Worm (Caenorhabditis elegans): ENCODE data around the gene F38A6.4.

- TF ChIP-seq aly-2 (tag; optimal IDR thresholded peaks at IDR 0.05), result no peak
- no peak for TF ChIP-seq nhr-77 (tag; optimal IDR thresholded peaks at IDR 0.05)
- TF ChIP-seq nhr-76 (tag; optimal IDR thresholded peaks at IDR 0.05), result no peak
- no peak for TF ChIP-seq skn-1 (tag; optimal IDR thresholded peaks at IDR 0.05)
- no peak for TF ChIP-seq unc-39 (tag; optimal IDR thresholded peaks at IDR 0.05)
- no peak for TF ChIP-seq F49E8.2 (tag; optimal IDR thresholded peaks at IDR 0.05; ENCODE audit: borderline replicate concordance)
- TF ChIP-seq tag-97 (GFP tag; IDR thresholded peaks at IDR 0.05), result no peak
- TF ChIP-seq nhr-237 (tag; optimal IDR thresholded peaks at IDR 0.05), result no peak
- no peak for TF ChIP-seq lin-39 (tag; optimal IDR thresholded peaks at IDR 0.05)
Measured at ce11 chrV:20790011-20790410, 14.8 kb upstream of the F38A6.4 start, which contains the start of gene Y44A6D.1.
